Fruit fly (Drosophila melanogaster): ENCODE results near the gene CG3558.

The CG3558 gene

dm6 chr2L:2966917-2967316, 25.8 kb upstream of the CG3558 start (continued):
- TF ChIP-seq CG3847 (GFP tag; IDR thresholded peaks at IDR 0.05) (peak; percentile 30; the same call in 1 of the 2 replicates), CG9609 (GFP tag; optimal IDR thresholded peaks at IDR 0.05) (no peak), C15 (GFP tag; IDR thresholded peaks at IDR 0.05) (no peak), Dfd (GFP tag; optimal IDR thresholded peaks at IDR 0.05) (no peak), CG31441 (GFP tag; IDR thresholded peaks at IDR 0.05) (no peak), Elba2 (GFP tag; optimal IDR thresholded peaks at IDR 0.05) (peak; percentile 21), cwo (GFP tag; optimal IDR thresholded peaks at IDR 0.05) (no peak), CG17612 (GFP tag; IDR thresholded peaks at IDR 0.05) (no peak), ewg (GFP tag; optimal IDR thresholded peaks at IDR 0.05) (no peak), Nf-YA (GFP tag; IDR thresholded peaks at IDR 0.05) (no peak), NK7.1 (GFP tag; optimal IDR thresholded peaks at IDR 0.05) (no peak), CG9437 (GFP tag; optimal IDR thresholded peaks at IDR 0.05) (no peak), CG12744 (GFP tag; optimal IDR thresholded peaks at IDR 0.05) (no peak), TFAM (GFP tag; optimal IDR thresholded peaks at IDR 0.05) (no peak), CG7987 (GFP tag; optimal IDR thresholded peaks at IDR 0.05) (no peak), onecut (GFP tag; IDR thresholded peaks at IDR 0.05) (no peak; the same call in 1 of the 2 replicates), fd96Cb (tag; optimal IDR thresholded peaks at IDR 0.05) (no peak), CG12391 (tag; optimal IDR thresholded peaks at IDR 0.05) (peak; percentile 1), usp (GFP tag; optimal IDR thresholded peaks at IDR 0.05) (no peak), psq (GFP tag; optimal IDR thresholded peaks at IDR 0.05) (no peak), CrebB (tag; optimal IDR thresholded peaks at IDR 0.05) (no peak), CG4424 (GFP tag; optimal IDR thresholded peaks at IDR 0.05) (no peak), dm (GFP tag; optimal IDR thresholded peaks at IDR 0.05) (no peak), CG2202 (tag; optimal IDR thresholded peaks at IDR 0.05) (peak; percentile 17), Mrtf (GFP tag; IDR thresholded peaks at IDR 0.05) (peak; percentile 38; the same call in 1 of the 3 replicates), Camta (GFP tag; optimal IDR thresholded peaks at IDR 0.05) (peak; percentile 2), CG30403 (GFP tag; optimal IDR thresholded peaks at IDR 0.05) (no peak), CG11695 (GFP tag; IDR thresholded peaks at IDR 0.05) (no peak), otp (GFP tag; IDR thresholded peaks at IDR 0.05) (no peak), CG14050 (GFP tag; IDR thresholded peaks at IDR 0.05) (no peak), CG2889 (GFP tag; IDR thresholded peaks at IDR 0.05) (no peak), repo (GFP tag; optimal IDR thresholded peaks at IDR 0.05) (no peak), CG8388 (GFP tag; optimal IDR thresholded peaks at IDR 0.05) (peak; percentile 1), CG14014 (GFP tag; IDR thresholded peaks at IDR 0.05) (no peak), CG33557 (GFP tag; optimal IDR thresholded peaks at IDR 0.05) (peak; percentile 74), CG32532 (GFP tag; IDR thresholded peaks at IDR 0.05) (no peak), CG11093 (GFP tag; IDR thresholded peaks at IDR 0.05) (no peak), CG4328 (GFP tag; optimal IDR thresholded peaks at IDR 0.05) (no peak), CG18619 (GFP tag; optimal IDR thresholded peaks at IDR 0.05) (no peak), pb (GFP tag; optimal IDR thresholded peaks at IDR 0.05) (no peak), Bgb (GFP tag; IDR thresholded peaks at IDR 0.05; ENCODE audit: partially characterized antibody) (no peak), ken (GFP tag; IDR thresholded peaks at IDR 0.05) (no peak), NC2α (GFP tag; optimal IDR thresholded peaks at IDR 0.05) (no peak), CG6765 (GFP tag; optimal IDR thresholded peaks at IDR 0.05) (no peak), HLH3B (GFP tag; IDR thresholded peaks at IDR 0.05) (no peak), salm (tag; optimal IDR thresholded peaks at IDR 0.05) (no peak), CG8089 (GFP tag; optimal IDR thresholded peaks at IDR 0.05) (no peak), Side (GFP tag; optimal IDR thresholded peaks at IDR 0.05) (no peak), nmo (GFP tag; optimal IDR thresholded peaks at IDR 0.05) (no peak), ab (GFP tag; optimal IDR thresholded peaks at IDR 0.05) (no peak), CG1792 (GFP tag; optimal IDR thresholded peaks at IDR 0.05) (no peak), CG1024 (GFP tag; IDR thresholded peaks at IDR 0.05) (peak; percentile 17; the same call in 1 of the 2 replicates), ftz-f1 (GFP tag; optimal IDR thresholded peaks at IDR 0.05) (no peak)
